Fruit fly (Drosophila melanogaster): ENCODE measurements around the gene mRpS21.

Gene mRpS21

DNA sequence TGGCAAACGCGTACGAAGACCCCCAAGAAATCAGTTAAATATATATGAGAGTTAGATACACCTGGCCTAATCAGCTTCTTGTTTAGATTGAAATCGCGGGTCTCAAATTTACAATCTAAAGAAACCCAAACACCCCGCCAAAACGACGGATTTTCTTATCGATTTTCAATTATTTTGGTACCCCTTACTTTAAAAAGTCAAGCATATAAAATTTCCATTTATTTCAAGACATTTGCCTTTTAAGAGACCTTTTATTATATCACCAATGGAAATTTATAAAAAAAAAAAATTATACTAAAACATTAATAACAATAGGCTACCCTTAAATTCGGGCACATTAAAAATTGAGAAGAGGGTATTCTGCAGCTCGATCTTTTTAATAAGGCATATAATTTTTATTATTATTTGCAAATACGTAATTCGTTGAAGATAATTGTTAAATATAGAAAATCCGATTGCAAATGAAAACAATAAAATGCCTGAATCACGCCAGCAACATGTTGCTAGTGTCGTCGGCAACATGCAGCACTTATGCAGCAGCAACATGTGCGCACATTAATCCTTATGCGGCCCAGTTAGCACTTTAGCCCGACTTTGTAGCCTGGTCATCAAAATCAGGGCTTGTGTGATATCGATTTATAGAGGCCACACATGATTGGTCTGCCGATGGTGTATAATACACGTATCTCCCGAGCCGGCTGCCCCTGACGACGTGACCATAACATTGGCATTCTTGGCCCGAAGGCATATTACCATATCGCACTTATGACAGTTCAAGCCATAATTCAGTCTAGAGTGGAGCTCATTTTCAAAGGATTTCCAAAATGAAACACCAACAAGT is 9.5 kb downstream of the mRpS21 start, which contains the start of the genes Lip3 and CG34309:
Lip3 (minus strand) TSS at position 65 of the 841 bp plus-strand sequence.
CG34309 (plus strand) TSS at position 791 of the 841 bp plus-strand sequence.
- TF ChIP-seq acj6 (GFP tag; optimal IDR thresholded peaks at IDR 0.05) (peak; percentile 39), fd59A (GFP tag; optimal IDR thresholded peaks at IDR 0.05) (no peak), CG6792 (GFP tag; optimal IDR thresholded peaks at IDR 0.05) (peak; percentile 48), Sox14 (GFP tag; optimal IDR thresholded peaks at IDR 0.05) (peak; percentile 28), Met (GFP tag; optimal IDR thresholded peaks at IDR 0.05) (peak; percentile 70), cyc (GFP tag; optimal IDR thresholded peaks at IDR 0.05) (peak; percentile 32), topi (GFP tag; optimal IDR thresholded peaks at IDR 0.05) (peak; percentile 31), esn (GFP tag; optimal IDR thresholded peaks at IDR 0.05) (peak; percentile 85), CG10631 (GFP tag; optimal IDR thresholded peaks at IDR 0.05) (no peak), achi (GFP tag; optimal IDR thresholded peaks at IDR 0.05) (peak; percentile 9), Ets21C (GFP tag; optimal IDR thresholded peaks at IDR 0.05) (peak; percentile 46), svp (GFP tag) (peak; percentile 90), pdm3 (GFP tag; optimal IDR thresholded peaks at IDR 0.05) (peak; percentile 34), CG31627 (GFP tag; optimal IDR thresholded peaks at IDR 0.05) (peak; percentile 52), Smox (GFP tag; optimal IDR thresholded peaks at IDR 0.05) (peak; percentile 72), lz (GFP tag; optimal IDR thresholded peaks at IDR 0.05) (peak; percentile 53), CG4318 (GFP tag; optimal IDR thresholded peaks at IDR 0.05) (no peak), Blimp-1 (GFP tag; optimal IDR thresholded peaks at IDR 0.05) (peak; percentile 36), Hr39 (GFP tag; optimal IDR thresholded peaks at IDR 0.05) (peak; percentile 39), CG1621 (tag; optimal IDR thresholded peaks at IDR 0.05) (no peak), vri (GFP tag; optimal IDR thresholded peaks at IDR 0.05) (peak; percentile 86), Eip78C (GFP tag) (no peak), OdsH (GFP tag; optimal IDR thresholded peaks at IDR 0.05) (peak; percentile 35), dsx (GFP tag; optimal IDR thresholded peaks at IDR 0.05; ENCODE audit: poor library complexity, severe bottlenecking) (no peak), Eip93F (GFP tag; optimal IDR thresholded peaks at IDR 0.05) (peak; percentile 15), Ets96B (tag; optimal IDR thresholded peaks at IDR 0.05) (peak; percentile 10)

DNA sequence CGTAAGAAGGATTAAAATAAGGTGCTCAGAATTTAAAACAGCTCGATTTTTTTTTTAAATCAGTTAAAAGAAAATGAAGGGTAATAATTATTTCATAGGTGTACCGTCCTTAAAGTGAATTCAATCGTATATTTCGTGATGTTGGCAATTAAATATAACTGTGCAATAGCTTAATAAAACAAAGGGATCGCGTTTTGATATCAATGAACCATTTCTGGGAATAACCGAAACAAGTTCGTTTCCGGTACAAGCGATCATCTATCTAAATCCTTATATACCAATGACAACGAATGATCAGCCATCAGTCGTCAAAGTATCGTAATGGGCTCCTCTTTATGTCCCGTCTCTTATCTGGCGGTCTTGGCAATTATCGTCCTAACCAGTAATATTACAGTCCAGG is 12.3 kb downstream of the mRpS21 start, which contains the start of gene CheA87a:
CheA87a (plus strand) TSS at position 301 of the 400 bp plus-strand sequence.
- TF ChIP-seq CG3919 (GFP tag; optimal IDR thresholded peaks at IDR 0.05) = no peak
- TF ChIP-seq pdm3 (GFP tag; optimal IDR thresholded peaks at IDR 0.05) = no peak

DNA sequence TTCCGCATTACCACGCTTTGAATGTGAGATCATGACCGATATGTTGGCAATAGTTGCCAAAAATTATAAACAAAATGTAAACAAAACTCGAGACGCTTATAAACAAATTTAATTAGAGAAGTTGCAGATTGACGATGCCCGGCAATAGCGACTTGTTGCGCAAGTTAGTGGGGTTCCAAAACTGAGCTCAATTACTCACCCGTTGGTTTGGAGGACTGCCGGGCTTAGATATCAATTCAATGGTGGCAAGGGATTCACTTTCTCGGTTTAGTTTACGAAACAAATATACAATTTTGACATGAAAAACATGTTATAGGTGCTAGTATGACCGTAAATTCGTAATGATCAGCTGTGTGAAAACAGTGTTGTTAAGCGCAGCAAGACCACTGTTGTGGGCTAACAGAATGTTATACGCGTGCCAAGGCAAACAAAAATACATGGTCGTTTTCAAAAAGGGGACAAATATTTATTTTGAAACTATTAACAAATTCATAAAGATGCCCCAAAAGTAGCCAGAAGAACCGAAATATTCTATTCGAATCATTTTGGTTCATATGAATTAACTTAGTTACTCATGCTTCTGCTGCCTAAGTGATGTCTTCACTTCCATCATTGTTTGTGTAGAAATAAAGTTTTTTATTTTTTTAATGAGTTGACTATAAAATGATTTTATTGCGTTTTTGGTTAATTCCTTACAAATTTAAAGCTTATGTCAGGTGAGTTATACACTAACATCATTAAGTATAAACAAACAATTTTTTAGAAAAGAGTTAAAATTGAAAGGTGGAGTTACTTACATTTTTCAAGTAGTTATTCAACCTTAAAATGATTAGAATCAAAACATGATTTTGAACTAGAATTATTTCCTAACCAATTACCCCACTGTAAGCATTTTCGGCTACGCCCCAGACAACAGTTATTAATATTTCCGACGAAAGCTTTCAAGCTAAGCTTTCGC is 14.8 kb downstream of the mRpS21 start, which contains the start of gene Elp6:
Elp6 (minus strand) TSS at position 350 of the 958 bp plus-strand sequence.
- peak; percentile 94 for TF ChIP-seq svp (GFP tag)
- peak; percentile 90 for TF ChIP-seq pdm3 (GFP tag; optimal IDR thresholded peaks at IDR 0.05)
- no peak for TF ChIP-seq fd85E (GFP tag; optimal IDR thresholded peaks at IDR 0.05)
- peak; percentile 86 for TF ChIP-seq CG3919 (GFP tag; optimal IDR thresholded peaks at IDR 0.05)
- TF ChIP-seq Eip75B (GFP tag; optimal IDR thresholded peaks at IDR 0.05) = peak; percentile 90
- TF ChIP-seq CG9139 (GFP tag; optimal IDR thresholded peaks at IDR 0.05) = no peak
- TF ChIP-seq dac (GFP tag; optimal IDR thresholded peaks at IDR 0.05) = peak; percentile 57
- peak; percentile 81 for TF ChIP-seq eg (GFP tag; IDR thresholded peaks at IDR 0.05)
- peak; percentile 79 for TF ChIP-seq Sox102F (GFP tag; optimal IDR thresholded peaks at IDR 0.05)
- peak; percentile 78 for TF ChIP-seq CG10669 (GFP tag; optimal IDR thresholded peaks at IDR 0.05)
- peak; percentile 86 for TF ChIP-seq Smox (GFP tag; optimal IDR thresholded peaks at IDR 0.05)
- TF ChIP-seq CG8632 (GFP tag; optimal IDR thresholded peaks at IDR 0.05) = peak; percentile 82
- TF ChIP-seq esn (GFP tag; optimal IDR thresholded peaks at IDR 0.05) = peak; percentile 94
- TF ChIP-seq CG11762 (GFP tag; optimal IDR thresholded peaks at IDR 0.05; ENCODE audit: insufficient read depth) = peak; percentile 87
- peak; percentile 85 for TF ChIP-seq OdsH (GFP tag; optimal IDR thresholded peaks at IDR 0.05)
- peak; percentile 56; the same call in 2 of the 3 replicates for TF ChIP-seq CG8119 (GFP tag; IDR thresholded peaks at IDR 0.05)
- TF ChIP-seq dsx (GFP tag; optimal IDR thresholded peaks at IDR 0.05; ENCODE audit: poor library complexity, severe bottlenecking) = peak; percentile 54
- peak; percentile 58 for TF ChIP-seq vri (GFP tag; optimal IDR thresholded peaks at IDR 0.05)
- TF ChIP-seq CG32006 (GFP tag; optimal IDR thresholded peaks at IDR 0.05) = peak; percentile 92
- TF ChIP-seq CG8319 (GFP tag; optimal IDR thresholded peaks at IDR 0.05) = peak; percentile 78
- peak; percentile 80 for TF ChIP-seq CG6792 (GFP tag; optimal IDR thresholded peaks at IDR 0.05)
- TF ChIP-seq CG11902 (GFP tag; optimal IDR thresholded peaks at IDR 0.05) = peak; percentile 75
- peak; percentile 66 for TF ChIP-seq CG3032 (tag; optimal IDR thresholded peaks at IDR 0.05)
- TF ChIP-seq net (GFP tag; optimal IDR thresholded peaks at IDR 0.05) = peak; percentile 84
- peak; percentile 84 for TF ChIP-seq cyc (GFP tag; optimal IDR thresholded peaks at IDR 0.05)
- peak; percentile 74 for TF ChIP-seq Lpt (GFP tag; optimal IDR thresholded peaks at IDR 0.05)
